Worm (Caenorhabditis elegans): ENCODE measurements around the gene msp-64.

- no peak for TF ChIP-seq med-1 (GFP tag; optimal IDR thresholded peaks at IDR 0.05; ENCODE audit: insufficient read depth)
- no peak for TF ChIP-seq cog-1 (tag; optimal IDR thresholded peaks at IDR 0.05)
- TF ChIP-seq tab-1 (GFP tag; IDR thresholded peaks at IDR 0.05), result no peak
- TF ChIP-seq flt-1 (GFP tag; IDR thresholded peaks at IDR 0.05), result no peak
- TF ChIP-seq ztf-29 (GFP tag; IDR thresholded peaks at IDR 0.05), result no peak
- no peak for TF ChIP-seq ztf-23 (GFP tag; IDR thresholded peaks at IDR 0.05)
- no peak for TF ChIP-seq T22C8.4 (GFP tag; IDR thresholded peaks at IDR 0.05)
- no peak for TF ChIP-seq klf-2 (GFP tag; conservative IDR thresholded peaks at IDR 0.05)
- TF ChIP-seq ref-1 (GFP tag; conservative IDR thresholded peaks at IDR 0.05), result no peak
Observed at ce11 chrII:5805303-5805702, 4.8 kb downstream of the msp-64 start, which contains the start of gene K05F1.10.
